Worm (Caenorhabditis elegans) whole organism, early embryonic: ENCODE data around the gene dhs-31.

Experiments used
- ama-1 ChIP-seq: fragments of 150-350 bp; optimal IDR thresholded peaks from 2 replicates; lab custom pipeline; 2014
- flt-1 ChIP-seq: fragments of 200-800 bp; sonication (Bioruptor generic); IDR thresholded peaks from 2 replicates; pipeline ENCODE4 v1.3.6; 2022; ENCODE audit warnings: missing genetic modification characterization, missing compliant biosample characterization
- hmbx-1 ChIP-seq: sonication (generic microtip); optimal IDR thresholded peaks from 2 replicates; lab custom pipeline; 2016; ENCODE audit warnings: mild to moderate bottlenecking, missing genetic modification characterization, missing compliant biosample characterization
- pes-1 ChIP-seq: fragments of 200-800 bp; sonication (Bioruptor generic); IDR thresholded peaks from 2 replicates; pipeline ENCODE4 v1.3.6; 2022; ENCODE audit warnings: missing genetic modification reagents, missing genetic modification characterization, missing compliant biosample characterization
- sea-1 ChIP-seq: fragments of 200-800 bp; sonication (Bioruptor generic); conservative IDR thresholded peaks from 2 replicates; pipeline ENCODE4 v1.3.6; 2022; ENCODE audit warnings: missing genetic modification characterization, missing compliant biosample characterization
- tra-4 ChIP-seq: sonication (generic microtip); optimal IDR thresholded peaks from 2 replicates; lab custom pipeline; 2017; ENCODE audit warnings: missing genetic modification characterization, missing compliant biosample characterization

DNA sequence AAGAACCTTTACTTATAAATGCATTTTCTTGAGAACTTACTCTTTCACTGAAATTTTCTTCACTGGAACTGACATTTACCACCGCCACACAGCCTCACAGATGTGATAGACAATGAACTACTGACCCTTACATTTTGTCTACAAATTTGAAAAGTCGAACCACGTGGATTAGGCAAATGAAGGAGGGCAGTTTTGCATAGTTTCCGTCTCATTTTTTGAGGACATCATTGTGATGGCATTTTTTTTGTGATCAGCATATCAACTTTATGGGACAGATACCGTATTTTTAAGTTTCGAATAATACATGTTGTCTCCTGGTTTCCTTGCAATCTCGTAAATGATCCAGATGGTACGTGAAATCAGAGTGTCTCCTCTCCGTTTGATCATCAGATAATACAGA, 31.8 kb upstream of the dhs-31 start, which contains the start of gene W01B6.3:
- no peak for TF ChIP-seq pes-1 (GFP tag; lab: Robert Waterston, UW)
- TF ChIP-seq ama-1 (lab: Kevin White, UChicago): no peak
- TF ChIP-seq tra-4: no peak
- TF ChIP-seq hmbx-1 (tag; lab: Kevin White, UChicago): no peak
- no peak for TF ChIP-seq flt-1 (GFP tag; lab: Robert Waterston, UW)
- no peak for TF ChIP-seq sea-1 (GFP tag; lab: Robert Waterston, UW)
